Fruit fly (Drosophila melanogaster): Measurements from ENCODE around the gene spartin.

The spartin gene

DNA sequence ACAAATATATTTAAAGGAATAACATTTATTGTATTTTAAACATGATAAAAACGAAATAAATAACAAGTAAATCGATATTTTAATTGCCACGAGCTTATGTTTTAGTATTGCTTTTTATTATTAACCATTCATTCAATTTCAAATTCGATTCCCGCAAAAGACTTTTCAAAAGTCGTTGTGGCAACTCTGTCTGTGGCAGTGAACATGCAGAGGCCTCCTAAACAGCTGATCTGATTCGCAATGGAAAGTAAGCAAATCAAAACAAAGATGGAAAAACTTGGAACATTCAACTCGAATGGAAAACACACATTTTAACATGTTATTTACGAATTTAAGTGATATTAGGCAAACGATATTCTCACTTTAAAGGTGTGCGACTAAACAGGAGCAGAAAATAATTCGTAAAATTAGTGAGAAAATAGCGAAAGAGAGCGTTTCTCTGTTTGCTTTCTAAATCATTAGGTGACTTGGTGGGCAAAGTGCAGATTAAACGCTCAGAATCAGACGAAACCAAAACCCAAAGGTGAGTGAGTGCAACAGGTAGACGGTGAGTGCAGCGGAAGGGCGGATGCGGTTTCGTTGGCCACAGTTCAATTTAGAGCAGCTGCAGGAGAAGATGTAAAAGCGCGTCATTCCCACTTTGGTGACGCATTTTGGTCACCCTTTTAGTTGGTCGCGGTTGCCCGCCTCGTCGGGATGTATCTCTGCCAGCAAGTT lies at the start of gene spartin:
spartin (plus strand) TSS at position 244 of the 717 bp plus-strand sequence.
- no peak for TF ChIP-seq Sin3A (optimal IDR thresholded peaks at IDR 0.05)
- no peak for TF ChIP-seq ttk (optimal IDR thresholded peaks at IDR 0.05)

DNA sequence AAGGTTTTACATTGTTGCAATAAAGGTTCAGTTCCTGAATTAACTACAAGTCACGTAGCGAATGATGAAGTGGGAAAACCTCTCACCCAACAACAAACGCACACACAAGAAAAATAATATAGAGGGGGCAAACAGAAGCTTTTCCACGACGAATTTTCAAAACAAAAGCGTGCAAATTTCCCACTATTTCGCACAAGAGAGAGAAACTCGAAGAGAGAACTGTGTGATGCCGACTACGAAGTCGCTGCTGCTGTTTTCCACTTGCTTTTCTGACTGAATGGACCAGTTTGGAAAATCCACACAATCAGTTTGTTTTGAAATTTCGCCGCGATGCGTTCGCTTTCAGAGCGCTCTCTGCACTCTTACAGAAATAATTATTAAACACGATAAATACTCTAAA lies 42.0 kb upstream of the spartin start, which contains the start of gene 5-HT2A:
5-HT2A (plus strand) TSS at position 301 of the 400 bp plus-strand sequence.
- TF ChIP-seq psq (optimal IDR thresholded peaks at IDR 0.05) (no peak), h (optimal IDR thresholded peaks at IDR 0.05) (no peak), insv (optimal IDR thresholded peaks at IDR 0.05) (no peak), Myc (optimal IDR thresholded peaks at IDR 0.05) (no peak), ttk (optimal IDR thresholded peaks at IDR 0.05) (no peak), Sin3A (optimal IDR thresholded peaks at IDR 0.05) (no peak)

DNA sequence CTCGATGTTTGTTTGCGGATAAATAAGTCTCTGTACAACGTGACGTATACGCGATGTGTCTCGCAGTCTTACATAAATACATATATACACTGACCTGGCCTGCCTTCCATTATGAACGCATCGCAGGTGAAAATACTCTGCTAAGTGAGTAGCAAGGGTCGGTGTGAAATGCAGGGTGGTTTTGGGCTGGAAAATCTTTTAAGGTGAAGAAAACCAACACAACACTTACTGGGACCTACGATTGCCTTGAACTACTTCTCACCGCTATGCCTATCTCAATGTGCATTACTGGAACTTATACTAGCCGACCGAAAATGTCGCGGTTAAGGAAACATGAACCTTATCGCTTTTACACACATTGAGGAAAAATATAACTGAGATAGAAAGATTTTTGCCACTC lies 38.5 kb upstream of the spartin start:
- no peak for TF ChIP-seq insv (optimal IDR thresholded peaks at IDR 0.05)
- TF ChIP-seq psq (optimal IDR thresholded peaks at IDR 0.05), result no peak
- TF ChIP-seq ttk (optimal IDR thresholded peaks at IDR 0.05), result no peak
- no peak for TF ChIP-seq Sin3A (optimal IDR thresholded peaks at IDR 0.05)
- TF ChIP-seq Myc (optimal IDR thresholded peaks at IDR 0.05), result no peak
- no peak for TF ChIP-seq h (optimal IDR thresholded peaks at IDR 0.05)

DNA sequence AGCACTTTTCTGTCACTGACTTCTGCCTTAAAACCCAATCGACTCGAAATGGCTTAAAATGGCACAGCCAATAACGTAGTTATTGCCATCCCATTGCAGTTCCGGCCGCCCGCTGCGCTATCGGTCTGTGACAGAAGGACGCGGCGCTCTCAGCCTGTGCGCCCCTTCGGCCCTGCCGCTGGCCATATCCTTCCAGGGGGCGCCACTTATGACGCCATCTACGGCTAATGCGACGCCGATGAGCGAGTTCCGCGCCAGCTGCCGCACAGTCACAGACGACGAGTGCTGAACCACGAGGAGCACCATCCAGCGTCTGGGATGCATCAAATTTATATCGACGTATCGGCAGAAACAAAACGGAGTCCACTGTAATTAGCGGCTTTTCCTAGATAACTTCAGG lies 22.0 kb upstream of the spartin start:
- TF ChIP-seq psq (optimal IDR thresholded peaks at IDR 0.05) (no peak), h (optimal IDR thresholded peaks at IDR 0.05) (no peak), ttk (optimal IDR thresholded peaks at IDR 0.05) (no peak), insv (optimal IDR thresholded peaks at IDR 0.05) (no peak), Myc (optimal IDR thresholded peaks at IDR 0.05) (no peak), Sin3A (optimal IDR thresholded peaks at IDR 0.05) (no peak)

DNA sequence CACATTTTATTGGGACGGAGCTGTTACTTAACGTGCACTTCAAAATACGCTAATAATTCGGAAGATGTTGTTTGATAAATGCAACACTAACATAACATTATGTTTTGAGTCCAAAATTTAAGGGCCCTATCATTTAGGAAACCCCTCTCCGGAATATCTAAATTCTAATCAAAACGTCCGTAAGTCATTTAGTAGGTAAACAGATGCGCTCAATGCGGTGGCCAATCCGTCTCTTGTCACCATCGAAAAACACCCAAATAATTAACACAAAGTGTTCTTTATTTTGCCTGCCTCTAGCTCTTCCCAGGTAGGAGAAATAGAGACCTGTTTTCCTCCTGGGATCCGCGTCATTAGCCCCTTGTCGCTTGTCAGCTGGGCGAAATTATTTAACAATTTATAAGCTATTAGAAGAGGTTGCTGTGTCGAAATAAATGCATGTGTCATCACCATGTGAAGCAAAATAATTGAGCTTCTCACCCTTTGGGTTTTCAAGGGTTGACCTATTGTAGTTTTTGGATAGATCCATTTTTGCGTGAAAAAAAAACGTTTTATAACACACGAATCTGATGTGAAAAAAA lies 20.2 kb upstream of the spartin start:
- TF ChIP-seq psq (optimal IDR thresholded peaks at IDR 0.05) (no peak), Myc (optimal IDR thresholded peaks at IDR 0.05) (no peak), h (optimal IDR thresholded peaks at IDR 0.05) (no peak), Sin3A (optimal IDR thresholded peaks at IDR 0.05) (no peak), insv (optimal IDR thresholded peaks at IDR 0.05) (no peak), ttk (optimal IDR thresholded peaks at IDR 0.05) (no peak)

DNA sequence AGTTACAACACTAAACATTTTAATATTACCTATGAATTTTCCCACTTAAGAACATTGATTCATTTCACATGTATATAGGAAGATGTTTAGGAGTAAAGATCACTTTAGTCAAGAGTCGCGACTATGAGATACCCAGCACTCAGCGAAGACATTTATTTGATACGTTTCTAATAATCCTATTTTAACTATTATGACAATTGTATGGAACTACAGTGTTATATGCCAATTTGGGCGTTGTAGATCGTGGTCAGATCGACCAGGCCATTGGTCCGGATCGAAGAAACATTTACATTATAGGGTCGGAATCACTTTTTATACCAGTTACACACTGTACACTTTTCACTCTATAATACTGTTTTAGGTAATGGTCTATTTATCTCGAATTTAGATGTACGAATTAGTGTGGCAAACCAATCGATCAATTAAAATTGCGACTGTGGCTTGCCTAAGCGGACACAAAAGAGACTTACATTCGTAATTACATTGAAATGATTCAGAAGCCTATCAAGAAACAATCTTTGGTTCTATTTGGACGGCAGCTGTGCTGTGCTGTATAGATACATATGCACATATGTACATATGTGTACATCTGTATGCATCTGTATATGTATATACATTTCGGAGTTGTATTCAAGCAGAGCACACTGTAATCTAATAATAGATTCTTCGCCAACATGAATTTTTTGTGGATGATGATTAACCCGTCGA lies 13.9 kb upstream of the spartin start:
- TF ChIP-seq insv (optimal IDR thresholded peaks at IDR 0.05), result no peak
- no peak for TF ChIP-seq h (optimal IDR thresholded peaks at IDR 0.05)
- no peak for TF ChIP-seq Sin3A (optimal IDR thresholded peaks at IDR 0.05)
- no peak for TF ChIP-seq Myc (optimal IDR thresholded peaks at IDR 0.05)
- no peak for TF ChIP-seq ttk (optimal IDR thresholded peaks at IDR 0.05)
- no peak for TF ChIP-seq psq (optimal IDR thresholded peaks at IDR 0.05)

DNA sequence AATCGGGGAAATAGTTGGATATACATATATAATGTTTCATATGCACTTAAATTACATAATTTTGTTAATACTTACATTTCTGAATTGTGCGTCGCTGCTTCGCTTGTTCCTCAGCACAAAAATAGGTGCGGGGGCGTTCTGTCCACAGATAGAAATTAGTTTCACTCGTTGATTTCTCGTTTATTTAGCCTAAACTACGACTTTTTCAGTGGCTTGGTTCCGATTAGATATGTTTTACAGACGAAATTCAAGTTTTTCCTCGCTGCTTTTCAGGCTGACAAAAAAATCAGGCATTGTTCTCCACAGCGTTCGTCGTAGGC lies 13.4 kb upstream of the spartin start:
- TF ChIP-seq Sin3A (optimal IDR thresholded peaks at IDR 0.05) (no peak), Myc (optimal IDR thresholded peaks at IDR 0.05) (no peak)

DNA sequence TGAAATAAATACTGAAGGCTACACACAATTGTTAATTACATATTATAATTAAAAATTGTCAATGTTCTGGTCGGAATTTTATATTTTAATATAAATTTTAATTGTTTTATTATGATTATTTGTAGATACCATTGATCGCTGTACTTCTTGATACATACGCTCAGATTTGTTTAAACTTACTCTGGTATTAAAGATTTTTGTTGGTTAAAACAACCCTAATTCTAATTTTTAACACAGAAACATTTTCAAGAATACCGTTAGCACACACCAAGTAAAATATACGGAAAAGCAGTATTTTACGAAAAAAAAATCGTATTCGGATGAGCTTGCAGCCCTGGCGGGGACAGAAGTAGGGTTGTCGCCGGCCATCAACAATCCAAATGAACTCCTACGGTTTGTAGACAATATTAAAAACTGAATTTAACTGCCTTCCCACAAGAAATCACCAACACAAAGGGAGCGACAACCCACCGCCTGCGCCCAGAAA lies 12.9 kb upstream of the spartin start, which contains the start of the genes CG9775, MED31 and slx1:
CG9775 (minus strand) TSS at position 223 of the 487 bp plus-strand sequence.
MED31 (plus strand) TSS at position 348 of the 487 bp plus-strand sequence.
slx1 (plus strand) TSS at position 348 of the 487 bp plus-strand sequence.
- TF ChIP-seq psq (optimal IDR thresholded peaks at IDR 0.05) (no peak), Sin3A (optimal IDR thresholded peaks at IDR 0.05) (no peak), insv (optimal IDR thresholded peaks at IDR 0.05) (no peak), Myc (optimal IDR thresholded peaks at IDR 0.05) (no peak)

DNA sequence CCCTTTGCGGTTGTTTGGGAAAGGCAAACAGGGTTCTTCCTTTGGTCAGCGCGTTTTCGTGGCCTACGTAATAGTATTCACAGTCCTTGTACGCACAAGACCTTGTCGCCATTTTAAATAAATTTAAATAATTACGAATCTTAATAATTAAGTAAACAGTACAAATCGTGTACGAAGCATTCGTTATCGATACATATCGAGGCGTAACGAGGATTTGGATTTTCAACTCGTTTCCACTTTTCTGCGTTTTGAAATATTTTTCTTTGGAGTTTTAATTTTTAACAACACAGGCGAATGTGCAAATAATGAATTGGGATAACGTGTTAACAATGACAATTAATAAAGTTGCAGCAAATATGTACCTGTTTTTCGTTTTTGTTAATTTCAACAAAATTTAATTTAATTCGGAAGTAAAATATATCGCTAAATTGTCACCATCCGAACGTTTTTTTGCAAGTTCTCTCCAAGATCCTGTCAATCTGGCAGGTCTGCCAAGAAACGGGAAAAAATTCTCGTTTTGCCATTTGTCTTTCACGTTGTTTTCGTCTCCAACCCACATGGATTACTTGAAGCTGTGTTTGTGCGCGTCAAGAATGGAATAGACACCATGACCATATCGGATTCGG lies 9.0 kb upstream of the spartin start, which contains the start of the genes Dlip2 and rpk:
Dlip2 (minus strand) TSS at position 199 of the 626 bp plus-strand sequence.
rpk (plus strand) TSS at position 525 of the 626 bp plus-strand sequence.
- TF ChIP-seq Myc (optimal IDR thresholded peaks at IDR 0.05) (no peak), ttk (optimal IDR thresholded peaks at IDR 0.05) (no peak), h (optimal IDR thresholded peaks at IDR 0.05) (no peak), insv (optimal IDR thresholded peaks at IDR 0.05) (no peak), psq (optimal IDR thresholded peaks at IDR 0.05) (no peak), Sin3A (optimal IDR thresholded peaks at IDR 0.05) (no peak)

DNA sequence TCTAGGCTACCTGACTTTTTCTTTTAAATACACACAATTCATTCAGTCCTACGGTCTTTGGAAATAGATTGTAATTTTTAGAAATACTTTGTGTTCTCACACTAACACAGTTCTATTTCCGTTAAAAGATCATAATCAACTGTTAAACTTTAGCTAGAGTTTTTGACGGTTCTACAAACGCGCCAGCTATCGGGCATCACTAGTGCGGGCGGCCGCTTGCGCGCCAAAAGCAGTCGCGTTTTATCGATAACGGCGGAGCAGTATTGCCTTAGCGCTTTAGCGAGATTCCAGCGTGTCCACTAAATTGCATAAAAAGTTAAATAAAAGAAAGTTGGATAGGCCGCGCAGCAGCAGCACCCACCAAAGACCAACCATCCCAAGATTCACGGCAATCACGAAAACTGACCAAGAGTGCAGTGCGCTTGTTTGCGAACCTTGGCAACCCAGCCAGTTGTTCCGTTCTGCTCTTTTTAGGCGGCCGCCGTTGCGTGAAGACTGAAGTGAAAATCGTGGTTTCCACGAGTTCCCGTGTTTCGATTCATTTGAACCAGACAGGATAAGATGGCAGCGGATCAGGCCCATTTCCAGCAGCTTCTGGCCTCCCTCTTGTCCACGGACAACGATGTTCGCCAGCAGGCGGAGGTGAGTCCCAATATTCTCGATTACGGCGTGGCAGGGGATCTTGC lies 5.3 kb upstream of the spartin start, which contains the start of gene Karybeta3:
Karybeta3 (plus strand) TSS at position 51 of the 686 bp plus-strand sequence.
- no peak for TF ChIP-seq Myc (optimal IDR thresholded peaks at IDR 0.05)
- no peak for TF ChIP-seq Sin3A (optimal IDR thresholded peaks at IDR 0.05)
- TF ChIP-seq ttk (optimal IDR thresholded peaks at IDR 0.05), result no peak
- no peak for TF ChIP-seq psq (optimal IDR thresholded peaks at IDR 0.05)
- no peak for TF ChIP-seq h (optimal IDR thresholded peaks at IDR 0.05)
- TF ChIP-seq insv (optimal IDR thresholded peaks at IDR 0.05), result no peak

DNA sequence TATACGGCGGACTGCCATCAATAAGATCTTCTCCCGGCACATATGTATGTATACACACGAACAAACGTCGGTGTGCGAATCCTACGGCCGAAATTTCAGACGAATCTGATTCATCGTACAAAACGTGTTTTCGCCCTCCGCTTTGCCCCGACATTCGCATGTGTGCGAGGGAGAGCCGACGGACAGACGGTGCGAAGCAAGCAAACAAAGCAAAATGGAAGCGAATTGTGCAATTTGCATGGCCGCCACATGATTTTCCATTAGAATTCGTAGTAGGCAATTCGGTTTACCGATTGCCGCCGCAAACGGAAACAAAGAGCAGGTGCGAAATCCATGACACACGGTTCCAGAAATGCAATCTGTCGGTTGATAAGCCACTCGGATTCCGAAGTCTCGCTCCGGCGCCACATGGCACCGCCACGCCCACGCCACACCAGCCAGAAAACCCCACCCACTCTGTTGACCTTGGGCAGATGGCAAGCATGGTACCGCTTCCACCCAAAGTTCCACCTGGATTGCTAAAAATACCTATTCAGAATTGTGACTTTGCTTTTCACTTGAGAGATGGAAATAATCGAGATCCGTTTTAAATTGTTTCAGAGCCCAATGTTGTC lies 4.6 kb upstream of the spartin start:
- no peak for TF ChIP-seq Myc (optimal IDR thresholded peaks at IDR 0.05)
- no peak for TF ChIP-seq ttk (optimal IDR thresholded peaks at IDR 0.05)
- no peak for TF ChIP-seq insv (optimal IDR thresholded peaks at IDR 0.05)
- TF ChIP-seq psq (optimal IDR thresholded peaks at IDR 0.05), result no peak
- TF ChIP-seq h (optimal IDR thresholded peaks at IDR 0.05), result no peak
- TF ChIP-seq Sin3A (optimal IDR thresholded peaks at IDR 0.05), result no peak

Data from Kc167 (cell line).